Fruit fly (Drosophila melanogaster) whole organism, embryonic: ENCODE data around the gene Ssu72.
A peak's percentile ranks its signal among the peaks of the same experiment; 100 is the strongest.

Experiments used
- ATbp ChIP-seq: fragments of 200-800 bp; sonication (Bioruptor generic); optimal IDR thresholded peaks from 2 replicates; lab custom pipeline; 2017; ENCODE audit warnings: missing biosample characterization, mild to moderate bottlenecking, missing genetic modification characterization, missing genetic modification reagents
- BEAF-32 ChIP-seq: fragments of 200-800 bp; sonication (Bioruptor generic); optimal IDR thresholded peaks from 3 replicates; lab custom pipeline; 2017; ENCODE audit warnings: missing biosample characterization, missing genetic modification characterization, mild to moderate bottlenecking, moderate library complexity, missing genetic modification reagents
- CG13775 ChIP-seq: fragments of 200-800 bp; sonication (Bioruptor generic); optimal IDR thresholded peaks from 3 replicates; lab custom pipeline; 2017; ENCODE audit warnings: missing biosample characterization, mild to moderate bottlenecking, missing genetic modification characterization
- CG14050 ChIP-seq: fragments of 200-800 bp; sonication (Bioruptor generic); IDR thresholded peaks from 3 replicates; pipeline ENCODE4 v1.3.6; 2022; ENCODE audit warnings: missing biosample characterization, missing genetic modification characterization
- CG14667 ChIP-seq: fragments of 200-800 bp; sonication (Bioruptor generic); IDR thresholded peaks from 2 replicates; pipeline ENCODE4 v1.3.6; 2022; ENCODE audit warnings: missing biosample characterization, missing genetic modification characterization
- CG14710 ChIP-seq: fragments of 200-800 bp; sonication (Bioruptor generic); optimal IDR thresholded peaks from 3 replicates; lab custom pipeline; 2019; ENCODE audit warnings: missing biosample characterization, mild to moderate bottlenecking, missing genetic modification characterization, moderate library complexity
- CG14965 ChIP-seq: fragments of 200-800 bp; sonication (Bioruptor generic); optimal IDR thresholded peaks from 2 replicates; lab custom pipeline; 2016; ENCODE audit warnings: missing biosample characterization, missing genetic modification characterization, borderline replicate concordance
- CG1602 ChIP-seq: fragments of 200-800 bp; sonication (Bioruptor generic); optimal IDR thresholded peaks from 3 replicates; lab custom pipeline; 2016; ENCODE audit warnings: missing biosample characterization, missing genetic modification characterization
- CG16813 ChIP-seq: fragments of 200-800 bp; sonication (Bioruptor generic); IDR thresholded peaks from 3 replicates; pipeline ENCODE4 v1.3.6; 2022; ENCODE audit warnings: missing biosample characterization, missing genetic modification characterization; ENCODE audit not compliant: partially characterized antibody
- CG17359 ChIP-seq: fragments of 200-800 bp; sonication (Bioruptor generic); optimal IDR thresholded peaks from 3 replicates; lab custom pipeline; 2018; ENCODE audit warnings: missing biosample characterization, mild to moderate bottlenecking, missing genetic modification characterization, moderate library complexity
- CG18262 ChIP-seq: fragments of 200-800 bp; optimal IDR thresholded peaks from 3 replicates; lab custom pipeline; 2019; ENCODE audit warnings: missing biosample characterization, mild to moderate bottlenecking, missing genetic modification characterization, moderate library complexity
- CG2712 ChIP-seq: fragments of 200-800 bp; optimal IDR thresholded peaks from 3 replicates; lab custom pipeline; 2019; ENCODE audit warnings: missing biosample characterization, mild to moderate bottlenecking, missing genetic modification characterization, moderate library complexity
- CG3847 ChIP-seq: fragments of 200-800 bp; sonication (Bioruptor generic); IDR thresholded peaks from 2 replicates; pipeline ENCODE4 v1.3.6; 2022; ENCODE audit warnings: missing biosample characterization, missing genetic modification characterization
- CG3995 ChIP-seq: fragments of 200-800 bp; sonication (Bioruptor generic); optimal IDR thresholded peaks from 3 replicates; lab custom pipeline; 2016; ENCODE audit warnings: missing biosample characterization, missing genetic modification characterization
- CG4707 ChIP-seq: fragments of 200-800 bp; sonication (Bioruptor generic); optimal IDR thresholded peaks from 2 replicates; lab custom pipeline; 2018; ENCODE audit warnings: missing biosample characterization, mild to moderate bottlenecking, missing genetic modification characterization, moderate library complexity
- CG5180 ChIP-seq: fragments of 200-800 bp; sonication (Bioruptor generic); optimal IDR thresholded peaks from 3 replicates; lab custom pipeline; 2017; ENCODE audit warnings: missing biosample characterization, missing genetic modification characterization, mild to moderate bottlenecking, moderate library complexity, missing genetic modification reagents
- CG7745 ChIP-seq: fragments of 200-800 bp; sonication (Bioruptor generic); optimal IDR thresholded peaks from 2 replicates; lab custom pipeline; 2018; ENCODE audit warnings: missing biosample characterization, mild to moderate bottlenecking, missing genetic modification characterization, moderate library complexity
- CG7987 ChIP-seq: fragments of 200-800 bp; sonication (Bioruptor generic); optimal IDR thresholded peaks from 2 replicates; lab custom pipeline; 2018; ENCODE audit warnings: missing biosample characterization, mild to moderate bottlenecking, missing genetic modification characterization, moderate library complexity
- CG9215 ChIP-seq: fragments of 200-800 bp; sonication (Bioruptor generic); IDR thresholded peaks from 2 replicates; pipeline ENCODE4 v1.3.6; 2022; ENCODE audit warnings: missing biosample characterization, missing genetic modification characterization
- CG9932 ChIP-seq: fragments of 200-800 bp; sonication (Bioruptor generic); IDR thresholded peaks from 2 replicates; pipeline ENCODE4 v1.3.6; 2022; ENCODE audit warnings: missing biosample characterization, missing genetic modification characterization
- GATAe ChIP-seq: fragments of 200-800 bp; sonication (Bioruptor generic); conservative IDR thresholded peaks from 2 replicates; pipeline ENCODE4 v1.3.6; 2022; ENCODE audit warnings: missing biosample characterization, missing genetic modification characterization
- H15 ChIP-seq: fragments of 200-800 bp; sonication (Bioruptor generic); IDR thresholded peaks from 3 replicates; pipeline ENCODE4 v1.3.6; 2022; ENCODE audit warnings: missing biosample characterization, missing genetic modification characterization
- Hr51 ChIP-seq, 2 experiments: fragments of 200-800 bp; sonication (Bioruptor generic); optimal IDR thresholded peaks; 2 replicates in 1 of 2; 3 replicates in 1 of 2; lab custom pipeline; 2016 to 2018; ENCODE audit warnings: missing biosample characterization in 2 of 2, missing genetic modification characterization in 2 of 2, mild to moderate bottlenecking in 1 of 2, moderate library complexity in 1 of 2
- Hr78 ChIP-seq, 2 experiments: fragments of 200-800 bp in 1 of 2; fragments of >200 bp in 1 of 2; sonication (Bioruptor generic) in 1 of 2; optimal IDR thresholded peaks; 2 replicates each; lab custom pipeline; 2017 to 2019; ENCODE audit warnings: missing biosample characterization in 2 of 2, missing genetic modification characterization in 2 of 2, mild to moderate bottlenecking in 1 of 2, moderate library complexity in 1 of 2
- Lhr ChIP-seq: fragments of 200-800 bp; sonication (Bioruptor generic); optimal IDR thresholded peaks from 3 replicates; lab custom pipeline; 2017; ENCODE audit warnings: mild to moderate bottlenecking, missing biosample characterization, missing genetic modification reagents, missing genetic modification characterization
- Med ChIP-seq: fragments of 200-800 bp; sonication (Bioruptor generic); peaks from one replicate; lab custom pipeline; 2016; ENCODE audit warnings: missing biosample characterization, missing genetic modification characterization, mild to moderate bottlenecking, inconsistent platforms, moderate library complexity
- Meics ChIP-seq: fragments of 200-800 bp; sonication (Bioruptor generic); optimal IDR thresholded peaks from 2 replicates; lab custom pipeline; 2017; ENCODE audit warnings: missing biosample characterization, mild to moderate bottlenecking, missing genetic modification characterization
- Poxn ChIP-seq: fragments of 200-800 bp; sonication (Bioruptor generic); IDR thresholded peaks from 2 replicates; pipeline ENCODE4 v1.3.6; 2022; ENCODE audit warnings: missing biosample characterization, missing genetic modification characterization
- Ptx1 ChIP-seq: fragments of 200-800 bp; sonication (Bioruptor generic); IDR thresholded peaks from 2 replicates; pipeline ENCODE4 v1.3.6; 2022; ENCODE audit warnings: missing biosample characterization, missing genetic modification characterization
- ara ChIP-seq: fragments of 200-800 bp; sonication (Bioruptor generic); IDR thresholded peaks from 2 replicates; pipeline ENCODE4 v1.3.6; 2022; ENCODE audit warnings: missing biosample characterization, missing genetic modification characterization
- bbx ChIP-seq: fragments of 200-800 bp; sonication (Bioruptor generic); IDR thresholded peaks from 2 replicates; pipeline ENCODE4 v1.3.6; 2022; ENCODE audit warnings: missing biosample characterization, missing genetic modification characterization; ENCODE audit not compliant: partially characterized antibody
- bsh ChIP-seq, 2 experiments: fragments of 200-800 bp; sonication (Bioruptor generic); optimal IDR thresholded peaks; 2 replicates each; lab custom pipeline; 2017 to 2018; ENCODE audit warnings: mild to moderate bottlenecking in 2 of 2, missing biosample characterization in 2 of 2, missing genetic modification characterization in 2 of 2, moderate library complexity in 1 of 2
- btn ChIP-seq: fragments of 200-800 bp; sonication (Bioruptor generic); optimal IDR thresholded peaks from 2 replicates; lab custom pipeline; 2016; ENCODE audit warnings: missing biosample characterization, missing genetic modification characterization
- gce ChIP-seq: fragments of 200-800 bp; sonication (Bioruptor generic); IDR thresholded peaks from 3 replicates; pipeline ENCODE4 v1.3.6; 2022; ENCODE audit warnings: missing biosample characterization, missing genetic modification characterization
- gfzf ChIP-seq: fragments of 200-800 bp; sonication (Bioruptor generic); optimal IDR thresholded peaks from 2 replicates; lab custom pipeline; 2016; ENCODE audit warnings: missing biosample characterization, mild to moderate bottlenecking, missing genetic modification characterization, moderate library complexity
- hkb ChIP-seq, 2 experiments: fragments of 200-800 bp in 1 of 2; fragments of >200 bp in 1 of 2; sonication (Bioruptor generic) in 1 of 2; IDR thresholded peaks in 1 of 2; optimal IDR thresholded peaks in 1 of 2; 2 replicates each; pipeline versions ENCODE4 v1.3.6 to Lab custom; 2017 to 2022; ENCODE audit warnings: missing biosample characterization in 1 of 2, missing genetic modification characterization in 1 of 2
- knrl ChIP-seq: fragments of 200-800 bp; sonication (Bioruptor generic); IDR thresholded peaks from 3 replicates; pipeline ENCODE4 v1.3.6; 2022; ENCODE audit warnings: missing biosample characterization, missing genetic modification characterization; ENCODE audit not compliant: partially characterized antibody
- lmd ChIP-seq: fragments of 200-800 bp; sonication (Bioruptor generic); IDR thresholded peaks from 2 replicates; pipeline ENCODE4 v1.3.6; 2022; ENCODE audit warnings: missing biosample characterization, missing genetic modification characterization
- phol ChIP-seq: fragments of 200-800 bp; sonication (Bioruptor generic); optimal IDR thresholded peaks from 3 replicates; lab custom pipeline; 2018; ENCODE audit warnings: missing biosample characterization, mild to moderate bottlenecking, missing genetic modification characterization, moderate library complexity
- prd ChIP-seq, 3 experiments: fragments of >200 bp in 2 of 3; fragments of 200-800 bp in 1 of 3; sonication (Bioruptor generic) in 1 of 3; optimal IDR thresholded peaks in 2 of 3; IDR thresholded peaks in 1 of 3; 2 replicates in 2 of 3; 3 replicates in 1 of 3; pipeline versions ENCODE4 v1.3.6 to Lab custom; 2017 to 2022; ENCODE audit warnings: missing biosample characterization in 1 of 3, missing genetic modification characterization in 1 of 3
- salm ChIP-seq: fragments of 200-800 bp; sonication (Bioruptor generic); optimal IDR thresholded peaks from 2 replicates; lab custom pipeline; 2018; ENCODE audit warnings: missing biosample characterization, mild to moderate bottlenecking, missing genetic modification characterization
- sens ChIP-seq: fragments of 200-800 bp; sonication (Bioruptor generic); peaks from one replicate; lab custom pipeline; 2016; ENCODE audit warnings: missing biosample characterization, missing genetic modification characterization
- slbo ChIP-seq: fragments of 200-800 bp; sonication (Bioruptor generic); IDR thresholded peaks from 2 replicates; pipeline ENCODE4 v1.3.6; 2022; ENCODE audit warnings: missing biosample characterization, missing genetic modification characterization
- sna ChIP-seq: fragments of 200-800 bp; sonication (Bioruptor generic); IDR thresholded peaks from 2 replicates; pipeline ENCODE4 v1.3.6; 2022; ENCODE audit warnings: missing biosample characterization, missing genetic modification characterization; ENCODE audit not compliant: partially characterized antibody
- sug ChIP-seq: fragments of 200-800 bp; optimal IDR thresholded peaks from 2 replicates; lab custom pipeline; 2019; ENCODE audit warnings: missing biosample characterization, mild to moderate bottlenecking, missing genetic modification characterization, moderate library complexity
- vvl ChIP-seq: fragments of 200-800 bp; sonication (Bioruptor generic); IDR thresholded peaks from 2 replicates; pipeline ENCODE4 v1.3.6; 2022; ENCODE audit warnings: missing biosample characterization, missing genetic modification characterization

Gene Ssu72

DNA sequence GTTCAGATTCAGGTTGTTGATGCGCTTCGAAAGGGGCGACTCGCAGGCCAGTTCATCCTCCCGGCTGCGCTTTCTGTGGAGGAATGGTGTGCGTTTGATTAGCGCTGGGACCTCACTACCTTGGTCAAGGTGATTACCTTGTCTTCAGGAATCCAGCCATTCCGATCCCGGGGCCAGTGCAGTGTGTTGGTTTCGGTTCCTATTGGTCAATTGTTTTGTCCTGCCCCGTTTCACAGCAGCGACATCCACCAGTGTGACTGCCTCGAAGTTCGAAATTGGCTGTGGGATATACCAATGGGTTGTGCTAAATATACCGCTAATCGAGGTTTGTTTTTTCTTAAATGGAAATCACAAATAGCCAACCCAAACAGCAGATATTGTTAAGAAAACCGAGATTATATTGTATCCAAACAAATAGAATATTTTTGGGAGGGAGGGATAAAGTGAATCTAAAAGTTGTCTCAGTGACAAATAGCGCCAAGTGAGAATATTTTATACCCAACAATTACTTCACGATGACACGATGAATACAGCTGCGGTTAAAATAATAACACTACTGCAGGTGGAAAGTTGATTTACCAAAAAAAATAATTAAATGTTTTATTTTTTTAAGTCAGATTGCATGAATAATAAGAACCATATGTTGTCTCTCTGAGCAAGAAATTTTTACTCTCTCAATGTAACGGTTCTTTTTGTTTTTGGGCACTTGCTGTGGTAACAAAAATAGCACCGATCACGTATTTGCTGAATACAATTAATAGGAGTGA lies 30.6 kb downstream of the Ssu72 start, which contains the start of gene CG14229 (continued):
- TF ChIP-seq Meics (peak; percentile 8), Med (GFP tag; lab: Kevin White, UChicago) (peak; percentile 48), CG3847 (GFP tag; lab: Robert Waterston, UW) (no peak), CG4707 (GFP tag; lab: Kevin White, UChicago) (no peak), salm (no peak), Ptx1 (GFP tag; lab: Robert Waterston, UW) (peak; percentile 52), vvl (peak; percentile 23; the same call in 1 of the 2 replicates), lmd (peak; percentile 38; the same call in 1 of the 2 replicates), CG5180 (GFP tag; lab: Kevin White, UChicago) (no peak), gce (GFP tag; lab: Robert Waterston, UW) (0 out of 3 replicates have a peak, but pooled peaks have one; percentile 23), sug (tag; lab: Kevin White, UChicago) (no peak), ara (0 out of 2 replicates have a peak, but pooled peaks have one; percentile 35), Hr78 (GFP tag; optimal IDR thresholded peaks at IDR 0.05; lab: Kevin White, UChicago) (no peak), CG1602 (no peak), CG13775 (peak; percentile 3), CG2712 (peak; percentile 8), sna (no peak), bbx (GFP tag; lab: Robert Waterston, UW) (no peak), H15 (no peak), CG18262 (tag; lab: Kevin White, UChicago) (peak; percentile 8), CG16813 (GFP tag; lab: Robert Waterston, UW) (no peak), CG7745 (no peak), Poxn (GFP tag; lab: Robert Waterston, UW) (no peak), btn (no peak), CG9215 (GFP tag; lab: Robert Waterston, UW) (peak; percentile 43), BEAF-32 (GFP tag; lab: Kevin White, UChicago) (peak; percentile 54), Lhr (GFP tag; lab: Kevin White, UChicago) (no peak), CG14965 (GFP tag; lab: Kevin White, UChicago) (no peak), gfzf (GFP tag; lab: Kevin White, UChicago) (peak; percentile 69), slbo (peak; percentile 38), CG17359 (peak; percentile 32), CG14710 (peak; percentile 23), CG9932 (peak; percentile 31; the same call in 1 of the 2 replicates), sens (GFP tag; lab: Kevin White, UChicago) (peak; percentile 71), GATAe (no peak), CG7987 (GFP tag; lab: Kevin White, UChicago) (no peak), Hr51 (GFP tag; optimal IDR thresholded peaks at IDR 0.05; lab: Kevin White, UChicago) (peak in 1 of 2 experiments; percentile 18), phol (tag; lab: Kevin White, UChicago) (peak; percentile 3), CG3995 (GFP tag; lab: Kevin White, UChicago) (peak; percentile 78), bsh (GFP tag; optimal IDR thresholded peaks at IDR 0.05; lab: Kevin White, UChicago) (peak in 1 of 2 experiments; percentile 11), CG14667 (GFP tag; lab: Robert Waterston, UW) (0 out of 2 replicates have a peak, but pooled peaks have one; percentile 24), prd (optimal IDR thresholded peaks at IDR 0.05; lab: Kevin White, UChicago) (no peak), prd (GFP tag; IDR thresholded peaks at IDR 0.05; lab: Robert Waterston, UW) (peak; percentile 48; the same call in 1 of the 3 replicates), hkb (optimal IDR thresholded peaks at IDR 0.05; lab: Kevin White, UChicago) (no peak), hkb (GFP tag; IDR thresholded peaks at IDR 0.05; lab: Robert Waterston, UW) (0 out of 2 replicates have a peak, but pooled peaks have one; percentile 26), ATbp (GFP tag; lab: Kevin White, UChicago) (no peak), knrl (GFP tag; lab: Robert Waterston, UW) (no peak), CG14050 (GFP tag; lab: Robert Waterston, UW) (peak; percentile 13; the same call in 1 of the 3 replicates)
